Worm (Caenorhabditis elegans) whole organism, early embryonic: ENCODE results near the gene mmcm-1.

ENCODE experiments used
- F13C5.2 ChIP-seq: sonication (generic microtip); optimal IDR thresholded peaks from 2 replicates; lab custom pipeline; 2017; ENCODE audit warnings: mild to moderate bottlenecking, missing genetic modification characterization, inconsistent platforms, missing compliant biosample characterization
- aly-1 ChIP-seq: sonication (generic microtip); optimal IDR thresholded peaks from 2 replicates; lab custom pipeline; 2016; ENCODE audit warnings: missing genetic modification characterization, missing compliant biosample characterization
- ama-1 ChIP-seq: fragments of 150-350 bp; optimal IDR thresholded peaks from 2 replicates; lab custom pipeline; 2014
- ceh-13 ChIP-seq: fragments of 200-800 bp; sonication (Bioruptor generic); optimal IDR thresholded peaks from 2 replicates; lab custom pipeline; 2018; ENCODE audit warnings: mild to moderate bottlenecking, missing genetic modification characterization, missing compliant biosample characterization
- ets-7 ChIP-seq: sonication (generic microtip); optimal IDR thresholded peaks from 2 replicates; lab custom pipeline; 2016; ENCODE audit warnings: missing genotype, missing genetic modification characterization, missing compliant biosample characterization
- flt-1 ChIP-seq: fragments of 200-800 bp; sonication (Bioruptor generic); IDR thresholded peaks from 2 replicates; pipeline ENCODE4 v1.3.6; 2022; ENCODE audit warnings: missing genetic modification characterization, missing compliant biosample characterization
- pes-1 ChIP-seq: fragments of 200-800 bp; sonication (Bioruptor generic); IDR thresholded peaks from 2 replicates; pipeline ENCODE4 v1.3.6; 2022; ENCODE audit warnings: missing genetic modification reagents, missing genetic modification characterization, missing compliant biosample characterization
- scrt-1 ChIP-seq: fragments of 200-800 bp; sonication (Bioruptor generic); IDR thresholded peaks from 2 replicates; pipeline ENCODE4 v1.3.6; 2022; ENCODE audit warnings: missing genetic modification characterization, missing compliant biosample characterization
- sea-1 ChIP-seq: fragments of 200-800 bp; sonication (Bioruptor generic); conservative IDR thresholded peaks from 2 replicates; pipeline ENCODE4 v1.3.6; 2022; ENCODE audit warnings: missing genetic modification characterization, missing compliant biosample characterization
- tbx-11 ChIP-seq: fragments of 200-800 bp; sonication (Bioruptor generic); IDR thresholded peaks from 2 replicates; pipeline ENCODE4 v1.3.6; 2022; ENCODE audit warnings: missing genetic modification characterization, missing compliant biosample characterization
- tbx-37 ChIP-seq: fragments of 200-800 bp; sonication (Bioruptor generic); conservative IDR thresholded peaks from 2 replicates; pipeline ENCODE4 v1.3.6; 2022; ENCODE audit warnings: missing genetic modification reagents, missing genetic modification characterization, missing compliant biosample characterization
- tra-4 ChIP-seq: sonication (generic microtip); optimal IDR thresholded peaks from 2 replicates; lab custom pipeline; 2017; ENCODE audit warnings: missing genetic modification characterization, missing compliant biosample characterization

DNA sequence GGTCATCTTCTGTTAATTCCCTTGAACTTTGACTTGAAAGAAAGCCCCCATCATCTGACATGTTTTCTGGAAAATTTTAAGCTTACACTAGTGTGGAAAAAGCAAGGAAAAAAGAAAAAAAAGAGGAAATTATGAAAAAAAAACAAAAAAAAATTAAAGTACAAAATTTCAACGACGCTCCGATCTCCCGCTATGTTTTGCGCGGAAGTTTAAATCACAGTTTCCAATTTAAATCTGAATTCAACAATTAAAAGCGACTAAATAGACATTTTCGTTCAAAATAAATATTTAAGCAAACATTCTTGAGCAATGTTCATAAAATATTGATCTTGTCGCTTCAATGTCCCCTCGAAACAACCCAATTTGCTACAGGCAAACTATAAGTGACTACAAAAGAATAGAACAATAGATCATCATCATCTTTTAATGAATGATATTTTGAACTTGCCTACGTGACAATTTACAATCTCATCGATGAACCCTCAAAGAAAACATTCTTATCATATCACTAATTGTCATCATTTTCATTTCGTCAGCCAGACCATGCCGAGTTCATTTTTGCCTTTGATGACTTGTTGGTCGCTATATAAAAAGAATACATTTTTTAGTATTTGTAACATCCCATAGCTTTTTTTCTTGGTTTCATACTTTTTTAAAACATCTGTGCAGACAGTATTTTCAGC is 14.3 kb upstream of the mmcm-1 start, which contains the start of the genes metl-6 and nit-1:
- TF ChIP-seq sea-1: no peak
- no peak for TF ChIP-seq ets-7 (tag; lab: Kevin White, UChicago)
- no peak for TF ChIP-seq tra-4 (tag; lab: Kevin White, UChicago)
- no peak for TF ChIP-seq tbx-11 (GFP tag; lab: Robert Waterston, UW)
- no peak for TF ChIP-seq ama-1 (lab: Kevin White, UChicago)
- TF ChIP-seq pes-1 (GFP tag; lab: Robert Waterston, UW): no peak
- TF ChIP-seq scrt-1: no peak
- TF ChIP-seq flt-1 (GFP tag; lab: Robert Waterston, UW): no peak
- no peak for TF ChIP-seq ceh-13 (GFP tag; lab: Kevin White, UChicago)
- TF ChIP-seq tbx-37: no peak
- TF ChIP-seq F13C5.2 (tag; lab: Kevin White, UChicago): no peak
- TF ChIP-seq aly-1 (tag; lab: Kevin White, UChicago): no peak
